Worm (Caenorhabditis elegans): ENCODE data around the gene Y47D3A.20.

ce11 chrIII:11237741-11238140 lies 37.1 kb upstream of the Y47D3A.20 start:
- TF ChIP-seq ceh-100 (GFP tag; IDR thresholded peaks at IDR 0.05), result no peak
- no peak for TF ChIP-seq unc-62 (GFP tag; optimal IDR thresholded peaks at IDR 0.05)
- TF ChIP-seq ztf-22 (GFP tag; optimal IDR thresholded peaks at IDR 0.05), result no peak
- TF ChIP-seq let-607 (tag; optimal IDR thresholded peaks at IDR 0.05), result no peak
- no peak for TF ChIP-seq nfya-2 (GFP tag; IDR thresholded peaks at IDR 0.05)

All from whole organism, young adult.